Fruit fly (Drosophila melanogaster) whole organism, adult: ENCODE measurements around the gene Jon99Fi.

Experiments used
- CG11617 ChIP-seq: fragments of 200-800 bp; sonication (Bioruptor generic); optimal IDR thresholded peaks from 2 replicates; lab custom pipeline; 2017; ENCODE audit warnings: mild to moderate bottlenecking, missing biosample characterization, missing genetic modification reagents, missing genetic modification characterization
- CG12768 ChIP-seq: fragments of 200-800 bp; sonication (Bioruptor generic); optimal IDR thresholded peaks from 2 replicates; lab custom pipeline; 2017; ENCODE audit warnings: missing biosample characterization, missing genetic modification characterization, mild to moderate bottlenecking, moderate library complexity, missing genetic modification reagents
- CG1620 ChIP-seq: fragments of 200-800 bp; sonication (Bioruptor generic); optimal IDR thresholded peaks from 2 replicates; lab custom pipeline; 2016; ENCODE audit warnings: missing biosample characterization, missing genetic modification characterization
- CG5204 ChIP-seq: fragments of 200-800 bp; sonication (Bioruptor generic); optimal IDR thresholded peaks from 2 replicates; lab custom pipeline; 2016; ENCODE audit warnings: missing biosample characterization, missing genetic modification characterization
- CG7045 ChIP-seq: fragments of 200-800 bp; sonication (Bioruptor generic); optimal IDR thresholded peaks from 2 replicates; lab custom pipeline; 2017; ENCODE audit warnings: missing biosample characterization, mild to moderate bottlenecking, missing genetic modification characterization
- CG7101 ChIP-seq: fragments of 200-800 bp; sonication (Bioruptor generic); optimal IDR thresholded peaks from 2 replicates; lab custom pipeline; 2018; ENCODE audit warnings: missing biosample characterization, mild to moderate bottlenecking, missing genetic modification characterization, moderate library complexity
- Crg-1 ChIP-seq: fragments of 200-800 bp; sonication (Bioruptor generic); optimal IDR thresholded peaks from 2 replicates; lab custom pipeline; 2016; ENCODE audit warnings: missing biosample characterization, missing genetic modification characterization
- Hr96 ChIP-seq: fragments of 200-800 bp; sonication (Bioruptor generic); optimal IDR thresholded peaks from 2 replicates; lab custom pipeline; 2016; ENCODE audit warnings: missing biosample characterization, missing genetic modification characterization
- cnc ChIP-seq, 2 experiments: fragments of >200 bp; optimal IDR thresholded peaks; 2 replicates each; lab custom pipeline; 2017
- kay ChIP-seq: fragments of 200-800 bp; sonication (Bioruptor generic); peaks from one replicate; lab custom pipeline; 2016; ENCODE audit warnings: missing biosample characterization, missing genetic modification characterization, borderline replicate concordance
- ovo ChIP-seq: fragments of 200-800 bp; sonication (Bioruptor generic); optimal IDR thresholded peaks from 2 replicates; lab custom pipeline; 2016; ENCODE audit warnings: missing biosample characterization, missing genetic modification characterization

DNA sequence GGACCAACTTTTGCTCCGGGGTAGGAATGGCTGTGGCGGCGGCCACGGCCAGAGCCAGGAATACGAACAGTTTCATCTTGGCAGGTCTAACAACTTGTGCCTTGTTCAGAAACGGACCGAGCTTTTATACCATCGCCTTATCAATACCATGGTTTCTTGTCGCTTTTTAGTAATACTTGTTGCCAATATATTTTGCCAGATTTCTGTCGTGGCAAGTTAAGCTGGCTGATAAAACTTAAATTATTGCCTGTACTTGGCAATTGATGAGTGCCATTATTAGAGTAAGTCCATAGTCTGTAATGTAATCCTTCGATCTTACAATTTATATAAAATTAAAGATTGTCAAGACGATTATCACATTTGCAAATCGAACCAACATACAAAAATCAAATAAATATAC lies 935 bp upstream of the Jon99Fi start, which contains the start of gene Jon99Fii:
- TF ChIP-seq CG11617 (GFP tag; lab: Kevin White, UChicago), result no peak
- TF ChIP-seq cnc (optimal IDR thresholded peaks at IDR 0.05; lab: Kevin White, UChicago), result no peak
- no peak for TF ChIP-seq Crg-1 (GFP tag; lab: Kevin White, UChicago)
- TF ChIP-seq CG7045 (GFP tag; lab: Kevin White, UChicago), result no peak
- TF ChIP-seq CG1620, result no peak
- no peak for TF ChIP-seq ovo (GFP tag; lab: Kevin White, UChicago)
- TF ChIP-seq Hr96 (GFP tag; lab: Kevin White, UChicago), result no peak
- TF ChIP-seq kay (GFP tag; lab: Kevin White, UChicago), result no peak
- TF ChIP-seq CG7101, result no peak
- TF ChIP-seq CG12768 (GFP tag; lab: Kevin White, UChicago), result no peak
- TF ChIP-seq CG5204 (GFP tag; lab: Kevin White, UChicago), result no peak
